Worm (Caenorhabditis elegans) whole organism, young adult: ENCODE measurements around the gene ric-3.

ENCODE experiments used
- K11D2.4 ChIP-seq: fragments of 200-800 bp; sonication (Bioruptor generic); IDR thresholded peaks from 2 replicates; pipeline ENCODE4 v1.3.6; 2022; ENCODE audit warnings: missing genetic modification reagents, missing genetic modification characterization, missing compliant biosample characterization
- nhr-27 ChIP-seq: fragments of 200-800 bp; sonication (Bioruptor generic); optimal IDR thresholded peaks from 2 replicates; lab custom pipeline; 2018; ENCODE audit warnings: mild to moderate bottlenecking, missing genetic modification characterization, moderate library complexity, missing compliant biosample characterization
- snpc-4 ChIP-seq, 5 experiments: fragments of 150-350 bp in 1 of 5; sonication (generic microtip) in 4 of 5; optimal IDR thresholded peaks; 2 replicates each; lab custom pipeline; 2014 to 2018; ENCODE audit warnings: missing genetic modification characterization in 5 of 5, missing biosample characterization in 3 of 5, antibody characterized with exemption in 2 of 5, mild to moderate bottlenecking in 2 of 5, missing compliant biosample characterization in 2 of 5, missing genotype in 2 of 5, moderate library complexity in 2 of 5, missing genetic modification reagents in 1 of 5
- somi-1 ChIP-seq: fragments of 200-800 bp; sonication (Bioruptor generic); optimal IDR thresholded peaks from 2 replicates; lab custom pipeline; 2018; ENCODE audit warnings: mild to moderate bottlenecking, missing genetic modification characterization, missing compliant biosample characterization
- sptf-2 ChIP-seq: fragments of 200-800 bp; sonication (Bioruptor generic); optimal IDR thresholded peaks from 2 replicates; lab custom pipeline; 2018; ENCODE audit warnings: mild to moderate bottlenecking, missing genetic modification characterization, missing compliant biosample characterization
- unc-62 ChIP-seq: fragments of 150-350 bp; optimal IDR thresholded peaks from 2 replicates; lab custom pipeline; 2014; ENCODE audit warnings: missing biosample characterization, missing genetic modification reagents, missing genetic modification characterization

DNA sequence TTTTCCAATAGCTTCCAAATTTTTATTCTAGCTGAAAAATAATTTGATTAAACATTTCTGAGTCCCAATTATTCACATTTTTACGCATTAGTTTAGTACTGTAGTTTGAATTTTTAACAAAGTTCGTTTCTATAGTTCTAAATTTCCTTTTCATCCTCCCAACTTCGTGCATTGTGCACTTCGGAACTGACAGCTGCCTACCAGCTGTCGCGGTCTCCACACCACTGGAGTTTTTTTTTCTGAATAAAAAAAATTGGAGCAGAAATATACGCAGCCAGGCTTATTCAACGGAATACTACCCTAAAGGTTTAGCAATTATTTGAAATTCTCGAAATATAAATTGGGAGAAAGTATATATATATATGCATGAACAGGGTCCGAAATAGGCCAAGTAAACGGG lies 31.2 kb downstream of the ric-3 start:
- TF ChIP-seq unc-62 (GFP tag; lab: Kevin White, UChicago) (no peak), somi-1 (GFP tag; lab: Kevin White, UChicago) (no peak), K11D2.4 (no peak), sptf-2 (GFP tag; lab: Kevin White, UChicago) (no peak), snpc-4 (GFP tag; optimal IDR thresholded peaks at IDR 0.05; lab: Kevin White, UChicago) (no peak), snpc-4 (tag; optimal IDR thresholded peaks at IDR 0.05; lab: Kevin White, UChicago) (no peak), nhr-27 (tag; lab: Kevin White, UChicago) (no peak)
